In the genomic region with DNA sequence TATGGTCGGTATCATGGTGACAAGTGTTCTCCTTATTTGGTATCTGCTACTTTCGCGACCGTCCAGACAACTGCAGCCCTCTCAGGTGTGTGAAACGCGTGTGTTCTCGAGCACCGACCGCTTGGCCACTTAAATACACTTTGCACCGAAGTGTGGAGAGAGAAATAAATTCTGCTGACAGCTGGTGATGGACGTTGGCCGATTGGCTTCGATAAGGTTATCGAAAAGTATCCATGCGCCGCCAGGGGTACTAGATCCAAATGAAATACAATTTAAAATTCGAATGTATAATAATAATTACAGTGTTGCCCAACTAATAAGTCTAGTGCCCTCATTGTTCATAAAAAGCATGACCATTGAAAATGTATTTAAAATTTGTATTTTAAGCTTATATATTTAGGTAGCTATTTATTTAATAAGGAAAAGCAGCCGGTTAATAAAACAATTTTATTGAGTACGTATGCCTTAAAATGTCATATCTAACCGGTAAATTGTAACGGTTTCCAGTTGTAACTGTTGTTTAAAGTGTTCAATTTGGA, we compare ENCODE assay signal across 1 fruit fly cellular context.
A peak's percentile ranks its signal among the peaks of the same experiment; 100 is the strongest.
TF ChIP-seq lines count a peak whose summit lies in the region.

A gene (minus strand): TSS at position 175 of the 539 bp plus-strand sequence.
A gene (plus strand): TSS at position 514 of the 539 bp plus-strand sequence.

TF ChIP-seq in whole organism, embryonic, 481 proteins besides CTCF, POLR2A, EP300 and RAD21 (continued from another document and continues in another):
- TF ChIP-seq CG16815 (GFP tag; optimal IDR thresholded peaks at IDR 0.05; lab: Kevin White, UChicago) (peak; percentile 7), corto (GFP tag; optimal IDR thresholded peaks at IDR 0.05; lab: Kevin White, UChicago) (no peak), GATAe (GFP tag; conservative IDR thresholded peaks at IDR 0.05; lab: Robert Waterston, UW) (no peak; the same call in 1 of the 2 replicates), CG12219 (GFP tag; optimal IDR thresholded peaks at IDR 0.05; lab: Kevin White, UChicago) (peak; percentile 18), Deaf1 (tag; optimal IDR thresholded peaks at IDR 0.05; lab: Kevin White, UChicago) (peak; percentile 46), zfh2 (GFP tag; optimal IDR thresholded peaks at IDR 0.05; lab: Kevin White, UChicago) (peak; percentile 49), ab (GFP tag; optimal IDR thresholded peaks at IDR 0.05; lab: Kevin White, UChicago) (no peak), Sin3A (optimal IDR thresholded peaks at IDR 0.05; lab: Kevin White, UChicago) (no peak), CG31224 (GFP tag; IDR thresholded peaks at IDR 0.05; lab: Robert Waterston, UW) (0 out of 2 replicates have a peak, but pooled peaks have one; percentile 16), Elba2 (GFP tag; optimal IDR thresholded peaks at IDR 0.05; lab: Kevin White, UChicago) (no peak), gfzf (GFP tag; optimal IDR thresholded peaks at IDR 0.05; lab: Kevin White, UChicago) (peak; percentile 9), HLH4C (GFP tag; IDR thresholded peaks at IDR 0.05; lab: Robert Waterston, UW; ENCODE audit: partially characterized antibody) (peak; percentile 73), usp (GFP tag; optimal IDR thresholded peaks at IDR 0.05; lab: Kevin White, UChicago) (no peak), CG17186 (GFP tag; optimal IDR thresholded peaks at IDR 0.05; lab: Kevin White, UChicago) (peak; percentile 34), sens (GFP tag; lab: Kevin White, UChicago) (peak; percentile 92), CG2129 (GFP tag; IDR thresholded peaks at IDR 0.05; lab: Robert Waterston, UW; ENCODE audit: partially characterized antibody) (peak; percentile 49; the same call in 1 of the 2 replicates), ash1 (GFP tag; optimal IDR thresholded peaks at IDR 0.05; lab: Kevin White, UChicago) (no peak), sisA (GFP tag; IDR thresholded peaks at IDR 0.05; lab: Robert Waterston, UW) (peak; percentile 22; the same call in 1 of the 2 replicates), Doc2 (GFP tag; IDR thresholded peaks at IDR 0.05; lab: Robert Waterston, UW) (no peak), CG30020 (tag; optimal IDR thresholded peaks at IDR 0.05; lab: Kevin White, UChicago) (peak; percentile 51), bowl (GFP tag; IDR thresholded peaks at IDR 0.05; lab: Robert Waterston, UW) (no peak), CG34422 (GFP tag; IDR thresholded peaks at IDR 0.05; lab: Robert Waterston, UW) (peak; percentile 74), vfl (GFP tag; optimal IDR thresholded peaks at IDR 0.05; lab: Kevin White, UChicago) (peak; percentile 26), Trl (optimal IDR thresholded peaks at IDR 0.05; lab: Kevin White, UChicago) (no peak), Trl (GFP tag; optimal IDR thresholded peaks at IDR 0.05; lab: Kevin White, UChicago) (no peak), CG7357 (GFP tag; IDR thresholded peaks at IDR 0.05; lab: Robert Waterston, UW) (no peak), CG33213 (GFP tag; optimal IDR thresholded peaks at IDR 0.05; lab: Kevin White, UChicago) (peak; percentile 28), Fer1 (GFP tag; optimal IDR thresholded peaks at IDR 0.05; lab: Kevin White, UChicago) (peak; percentile 62), CG6272 (GFP tag; IDR thresholded peaks at IDR 0.05; lab: Robert Waterston, UW) (peak; percentile 58; the same call in 1 of the 2 replicates), Atf6 (GFP tag; IDR thresholded peaks at IDR 0.05; lab: Robert Waterston, UW) (no peak), CG7556 (GFP tag; optimal IDR thresholded peaks at IDR 0.05; lab: Kevin White, UChicago) (peak; percentile 58), chm (GFP tag; IDR thresholded peaks at IDR 0.05; lab: Robert Waterston, UW) (peak; percentile 66; the same call in 1 of the 2 replicates), CG16863 (GFP tag; optimal IDR thresholded peaks at IDR 0.05; lab: Kevin White, UChicago) (no peak), CG31441 (GFP tag; IDR thresholded peaks at IDR 0.05; lab: Robert Waterston, UW) (peak; percentile 52; the same call in 1 of the 2 replicates), CG7786 (GFP tag; optimal IDR thresholded peaks at IDR 0.05; lab: Kevin White, UChicago) (no peak), CG17385 (GFP tag; optimal IDR thresholded peaks at IDR 0.05; lab: Kevin White, UChicago) (peak; percentile 24), CG17829 (tag; optimal IDR thresholded peaks at IDR 0.05; lab: Kevin White, UChicago) (peak; percentile 74), schlank (tag; optimal IDR thresholded peaks at IDR 0.05; lab: Kevin White, UChicago) (peak; percentile 22), Hr3 (GFP tag; optimal IDR thresholded peaks at IDR 0.05; lab: Kevin White, UChicago) (peak; percentile 52), ewg (GFP tag; optimal IDR thresholded peaks at IDR 0.05; lab: Kevin White, UChicago) (peak; percentile 33), CG1792 (GFP tag; optimal IDR thresholded peaks at IDR 0.05; lab: Kevin White, UChicago) (no peak), CG1603 (tag; optimal IDR thresholded peaks at IDR 0.05; lab: Kevin White, UChicago) (peak; percentile 80), gro (GFP tag; optimal IDR thresholded peaks at IDR 0.05; lab: Kevin White, UChicago) (peak; percentile 57), CG17612 (GFP tag; IDR thresholded peaks at IDR 0.05; lab: Robert Waterston, UW) (no peak), CG11456 (GFP tag; IDR thresholded peaks at IDR 0.05; lab: Robert Waterston, UW) (peak; percentile 74), CG12236 (GFP tag; optimal IDR thresholded peaks at IDR 0.05; lab: Kevin White, UChicago) (peak; percentile 14), ATbp (GFP tag; optimal IDR thresholded peaks at IDR 0.05; lab: Kevin White, UChicago) (no peak), rib (GFP tag; IDR thresholded peaks at IDR 0.05; lab: Robert Waterston, UW) (peak; percentile 45; the same call in 1 of the 2 replicates), zen2 (GFP tag; IDR thresholded peaks at IDR 0.05; lab: Robert Waterston, UW; ENCODE audit: partially characterized antibody) (peak; percentile 65), Neu2 (GFP tag; optimal IDR thresholded peaks at IDR 0.05; lab: Kevin White, UChicago; ENCODE audit: borderline replicate concordance) (no peak), CG13424 (tag; optimal IDR thresholded peaks at IDR 0.05; lab: Kevin White, UChicago) (peak; percentile 58), CG8290 (GFP tag; optimal IDR thresholded peaks at IDR 0.05; lab: Kevin White, UChicago) (peak; percentile 33), CG8290 (tag; optimal IDR thresholded peaks at IDR 0.05; lab: Kevin White, UChicago) (no peak), Meics (GFP tag; optimal IDR thresholded peaks at IDR 0.05; lab: Kevin White, UChicago) (peak; percentile 58), toy (GFP tag; IDR thresholded peaks at IDR 0.05; lab: Robert Waterston, UW) (0 out of 2 replicates have a peak, but pooled peaks have one; percentile 10), Ets65A (GFP tag; lab: Kevin White, UChicago) (peak; percentile 69), scrt (GFP tag; optimal IDR thresholded peaks at IDR 0.05; lab: Kevin White, UChicago) (peak; percentile 24), CG33557 (GFP tag; optimal IDR thresholded peaks at IDR 0.05; lab: Kevin White, UChicago) (peak; percentile 50), da (GFP tag; optimal IDR thresholded peaks at IDR 0.05; lab: Kevin White, UChicago) (no peak), Dip3 (GFP tag; optimal IDR thresholded peaks at IDR 0.05; lab: Kevin White, UChicago) (peak; percentile 48), CG10209 (GFP tag; optimal IDR thresholded peaks at IDR 0.05; lab: Kevin White, UChicago) (peak; percentile 19), fd3F (GFP tag; optimal IDR thresholded peaks at IDR 0.05; lab: Kevin White, UChicago) (peak; percentile 26), Ptx1 (GFP tag; IDR thresholded peaks at IDR 0.05; lab: Robert Waterston, UW) (peak; percentile 75; the same call in 1 of the 2 replicates), Bdp1 (GFP tag; optimal IDR thresholded peaks at IDR 0.05; lab: Kevin White, UChicago) (peak; percentile 40), ken (GFP tag; IDR thresholded peaks at IDR 0.05; lab: Robert Waterston, UW) (peak; percentile 14; the same call in 1 of the 3 replicates), ase (GFP tag; IDR thresholded peaks at IDR 0.05; lab: Robert Waterston, UW) (peak; percentile 33; the same call in 1 of the 3 replicates), ind (GFP tag; optimal IDR thresholded peaks at IDR 0.05; lab: Kevin White, UChicago) (peak; percentile 49), CG7271 (tag; optimal IDR thresholded peaks at IDR 0.05; lab: Kevin White, UChicago) (no peak), lola (GFP tag; optimal IDR thresholded peaks at IDR 0.05; lab: Kevin White, UChicago) (peak in 1 of 3 experiments; percentile 46), CG10979 (tag; optimal IDR thresholded peaks at IDR 0.05; lab: Kevin White, UChicago) (peak; percentile 36), Ssrp (tag; optimal IDR thresholded peaks at IDR 0.05; lab: Kevin White, UChicago) (peak; percentile 39), h (optimal IDR thresholded peaks at IDR 0.05; lab: Kevin White, UChicago) (no peak), Jarid2 (GFP tag; optimal IDR thresholded peaks at IDR 0.05; lab: Kevin White, UChicago) (peak; percentile 73), sr (GFP tag; IDR thresholded peaks at IDR 0.05; lab: Robert Waterston, UW) (no peak), Side (GFP tag; optimal IDR thresholded peaks at IDR 0.05; lab: Kevin White, UChicago) (peak; percentile 63), cad (GFP tag; optimal IDR thresholded peaks at IDR 0.05; lab: Kevin White, UChicago) (no peak), Hand (GFP tag; optimal IDR thresholded peaks at IDR 0.05; lab: Kevin White, UChicago) (peak; percentile 25), bsh (GFP tag; optimal IDR thresholded peaks at IDR 0.05; lab: Kevin White, UChicago) (peak; percentile 46 to 55), pzg (GFP tag; optimal IDR thresholded peaks at IDR 0.05; lab: Kevin White, UChicago) (peak; percentile 82), CG5180 (GFP tag; optimal IDR thresholded peaks at IDR 0.05; lab: Kevin White, UChicago) (no peak), MBD-R2 (GFP tag; IDR thresholded peaks at IDR 0.05; lab: Robert Waterston, UW) (peak; percentile 77), Med (GFP tag; lab: Kevin White, UChicago) (peak; percentile 92), so (GFP tag; IDR thresholded peaks at IDR 0.05; lab: Robert Waterston, UW) (0 out of 3 replicates have a peak, but pooled peaks have one; percentile 32), tll (GFP tag; optimal IDR thresholded peaks at IDR 0.05; lab: Kevin White, UChicago) (no peak), CG15696 (tag; optimal IDR thresholded peaks at IDR 0.05; lab: Kevin White, UChicago) (peak; percentile 34), CG32532 (GFP tag; IDR thresholded peaks at IDR 0.05; lab: Robert Waterston, UW) (peak; percentile 66), Oaz (GFP tag; IDR thresholded peaks at IDR 0.05; lab: Robert Waterston, UW) (peak; percentile 35; the same call in 1 of the 2 replicates), zen (tag; optimal IDR thresholded peaks at IDR 0.05; lab: Kevin White, UChicago) (peak; percentile 15), E2f1 (GFP tag; IDR thresholded peaks at IDR 0.05; lab: Robert Waterston, UW) (peak; percentile 57), Max (GFP tag; optimal IDR thresholded peaks at IDR 0.05; lab: Kevin White, UChicago) (no peak), dpn (GFP tag; optimal IDR thresholded peaks at IDR 0.05; lab: Kevin White, UChicago) (peak; percentile 21 to 55), hth (optimal IDR thresholded peaks at IDR 0.05; lab: Kevin White, UChicago) (no peak), sqz (GFP tag; optimal IDR thresholded peaks at IDR 0.05; lab: Kevin White, UChicago) (no peak), CG8478 (optimal IDR thresholded peaks at IDR 0.05; lab: Kevin White, UChicago) (no peak), vnd (GFP tag; IDR thresholded peaks at IDR 0.05; lab: Robert Waterston, UW; ENCODE audit: partially characterized antibody) (peak; percentile 47; the same call in 2 of the 3 replicates), ems (GFP tag; optimal IDR thresholded peaks at IDR 0.05; lab: Kevin White, UChicago) (peak; percentile 14), al (GFP tag; IDR thresholded peaks at IDR 0.05; lab: Robert Waterston, UW) (peak; percentile 50), CG13775 (GFP tag; optimal IDR thresholded peaks at IDR 0.05; lab: Kevin White, UChicago) (peak; percentile 28), Antp (GFP tag; optimal IDR thresholded peaks at IDR 0.05; lab: Kevin White, UChicago) (peak; percentile 47), CG14014 (GFP tag; IDR thresholded peaks at IDR 0.05; lab: Robert Waterston, UW) (peak; percentile 63), exex (tag; optimal IDR thresholded peaks at IDR 0.05; lab: Kevin White, UChicago) (peak; percentile 42), NK7.1 (GFP tag; optimal IDR thresholded peaks at IDR 0.05; lab: Kevin White, UChicago) (no peak), B-H2 (GFP tag; optimal IDR thresholded peaks at IDR 0.05; lab: Kevin White, UChicago) (peak; percentile 50), en (GFP tag; optimal IDR thresholded peaks at IDR 0.05; lab: Kevin White, UChicago) (no peak), shn (GFP tag; optimal IDR thresholded peaks at IDR 0.05; lab: Kevin White, UChicago) (peak; percentile 11), Ets97D (GFP tag; optimal IDR thresholded peaks at IDR 0.05; lab: Kevin White, UChicago) (peak; percentile 77), gce (GFP tag; IDR thresholded peaks at IDR 0.05; lab: Robert Waterston, UW) (no peak), CG7928 (GFP tag; optimal IDR thresholded peaks at IDR 0.05; lab: Kevin White, UChicago) (peak; percentile 88), slp2 (GFP tag; optimal IDR thresholded peaks at IDR 0.05; lab: Kevin White, UChicago) (no peak), CG9727 (GFP tag; optimal IDR thresholded peaks at IDR 0.05; lab: Kevin White, UChicago) (peak; percentile 41), MTF-1 (GFP tag; optimal IDR thresholded peaks at IDR 0.05; lab: Kevin White, UChicago; ENCODE audit: borderline replicate concordance) (peak; percentile 7), HLH54F (GFP tag; optimal IDR thresholded peaks at IDR 0.05; lab: Kevin White, UChicago) (peak; percentile 49), E2f2 (GFP tag; IDR thresholded peaks at IDR 0.05; lab: Robert Waterston, UW) (peak; percentile 79), CG30403 (GFP tag; optimal IDR thresholded peaks at IDR 0.05; lab: Kevin White, UChicago) (peak; percentile 63), ftz-f1 (GFP tag; optimal IDR thresholded peaks at IDR 0.05; lab: Kevin White, UChicago) (peak; percentile 29), CG10462 (GFP tag; optimal IDR thresholded peaks at IDR 0.05; lab: Kevin White, UChicago) (peak; percentile 18), CG7963 (GFP tag; IDR thresholded peaks at IDR 0.05; lab: Robert Waterston, UW; ENCODE audit: partially characterized antibody) (peak; percentile 62), unpg (GFP tag; optimal IDR thresholded peaks at IDR 0.05; lab: Kevin White, UChicago) (peak; percentile 42), CG6765 (GFP tag; optimal IDR thresholded peaks at IDR 0.05; lab: Kevin White, UChicago) (peak; percentile 66), CG14710 (tag; optimal IDR thresholded peaks at IDR 0.05; lab: Kevin White, UChicago) (peak; percentile 84), CG31365 (tag; optimal IDR thresholded peaks at IDR 0.05; lab: Kevin White, UChicago) (peak; percentile 39), amos (GFP tag; IDR thresholded peaks at IDR 0.05; lab: Robert Waterston, UW; ENCODE audit: partially characterized antibody) (peak; percentile 84)
